Fruit fly (Drosophila melanogaster) whole organism, pupa: ENCODE data around the gene CG14406.

Experiments
- CG10348 ChIP-seq: fragments of 200-800 bp; sonication (Bioruptor generic); IDR thresholded peaks from 2 replicates; pipeline ENCODE4 v1.3.6; 2022; ENCODE audit warnings: missing biosample characterization, missing genetic modification characterization
- CG13204 ChIP-seq: fragments of 200-800 bp; sonication (Bioruptor generic); optimal IDR thresholded peaks from 2 replicates; lab custom pipeline; 2018; ENCODE audit warnings: missing biosample characterization, mild to moderate bottlenecking, missing genetic modification characterization, moderate library complexity
- CG15710 ChIP-seq: fragments of 200-800 bp; sonication (Bioruptor generic); optimal IDR thresholded peaks from 2 replicates; lab custom pipeline; 2018; ENCODE audit warnings: missing biosample characterization, mild to moderate bottlenecking, missing genetic modification characterization, moderate library complexity
- CG17806 ChIP-seq: fragments of 200-800 bp; sonication (Bioruptor generic); optimal IDR thresholded peaks from 2 replicates; lab custom pipeline; 2018; ENCODE audit warnings: missing biosample characterization, mild to moderate bottlenecking, missing genetic modification characterization, moderate library complexity
- CG32121 ChIP-seq: fragments of 200-800 bp; sonication (Bioruptor generic); IDR thresholded peaks from 2 replicates; pipeline ENCODE4 v1.3.6; 2022; ENCODE audit warnings: missing biosample characterization, missing genetic modification characterization
- CG34367 ChIP-seq: fragments of 200-800 bp; sonication (Bioruptor generic); optimal IDR thresholded peaks from 2 replicates; lab custom pipeline; 2018; ENCODE audit warnings: missing biosample characterization, mild to moderate bottlenecking, missing genetic modification characterization
- CG4496 ChIP-seq: fragments of 200-800 bp; sonication (Bioruptor generic); IDR thresholded peaks from 3 replicates; pipeline ENCODE4 v1.3.6; 2022; ENCODE audit warnings: missing biosample characterization, missing genetic modification characterization
- CG8159 ChIP-seq: fragments of 200-800 bp; sonication (Bioruptor generic); optimal IDR thresholded peaks from 3 replicates; lab custom pipeline; 2018; ENCODE audit warnings: missing biosample characterization, mild to moderate bottlenecking, missing genetic modification characterization, moderate library complexity
- D1 ChIP-seq: fragments of 200-800 bp; sonication (Bioruptor generic); optimal IDR thresholded peaks from 2 replicates; lab custom pipeline; 2018; ENCODE audit warnings: missing biosample characterization, mild to moderate bottlenecking, missing genetic modification characterization, moderate library complexity
- EcR ChIP-seq: fragments of 200-800 bp; sonication (Bioruptor generic); optimal IDR thresholded peaks from 3 replicates; lab custom pipeline; 2019; ENCODE audit warnings: missing biosample characterization, missing genetic modification characterization, mild to moderate bottlenecking, moderate library complexity, missing genetic modification reagents
- Ets98B ChIP-seq: fragments of 200-800 bp; sonication (Bioruptor generic); IDR thresholded peaks from 2 replicates; pipeline ENCODE4 v1.3.6; 2022; ENCODE audit warnings: missing biosample characterization, missing genetic modification characterization
- Snoo ChIP-seq: fragments of 200-800 bp; sonication (Bioruptor generic); optimal IDR thresholded peaks from 3 replicates; lab custom pipeline; 2017; ENCODE audit warnings: missing biosample characterization, mild to moderate bottlenecking, missing genetic modification characterization, inconsistent platforms
- fd96Ca ChIP-seq: fragments of 200-800 bp; sonication (Bioruptor generic); IDR thresholded peaks from 3 replicates; pipeline ENCODE4 v1.3.6; 2022; ENCODE audit warnings: missing biosample characterization, missing genetic modification characterization

DNA sequence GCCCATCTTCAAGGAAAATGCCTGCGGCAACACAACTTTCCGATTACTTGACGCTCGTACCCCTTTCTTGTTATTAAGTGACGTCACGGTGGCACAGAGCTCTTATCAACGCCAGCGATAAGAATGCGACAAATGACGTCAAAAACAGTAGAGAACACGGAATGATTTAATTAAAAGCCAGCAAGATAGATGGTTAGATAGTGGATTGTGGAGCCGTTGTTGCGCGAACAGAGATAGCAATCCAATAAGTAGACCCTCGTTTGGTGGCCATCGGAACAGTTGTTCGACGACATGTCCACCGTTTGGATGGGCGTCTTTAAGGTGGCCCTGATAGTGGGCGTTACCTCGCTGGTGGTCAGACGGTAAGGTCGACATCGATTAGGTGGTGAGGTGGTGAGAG, 19.2 kb upstream of the CG14406 start:
- no peak for TF ChIP-seq CG13204 (GFP tag; lab: Kevin White, UChicago)
- TF ChIP-seq CG8159: no peak
- no peak for TF ChIP-seq D1 (tag; lab: Kevin White, UChicago)
- TF ChIP-seq EcR (GFP tag; lab: Kevin White, UChicago): no peak
- no peak for TF ChIP-seq Ets98B (GFP tag; lab: Robert Waterston, UW)
- TF ChIP-seq CG17806: no peak
- TF ChIP-seq fd96Ca (GFP tag; lab: Robert Waterston, UW): no peak
- TF ChIP-seq Snoo: no peak
- TF ChIP-seq CG32121 (GFP tag; lab: Robert Waterston, UW): no peak
- no peak for TF ChIP-seq CG15710
- TF ChIP-seq CG10348: no peak
- no peak for TF ChIP-seq CG4496 (GFP tag; lab: Robert Waterston, UW)
- TF ChIP-seq CG34367 (tag; lab: Kevin White, UChicago): no peak
